Worm (Caenorhabditis elegans) whole organism, L3 larva: ENCODE measurements around the gene clec-150.

Experiments
- R02D3.7 ChIP-seq: fragments of 150-350 bp; optimal IDR thresholded peaks from 2 replicates; lab custom pipeline; 2014; ENCODE audit warnings: missing biosample characterization, missing genetic modification characterization
- ZK546.5 ChIP-seq: sonication (generic microtip); optimal IDR thresholded peaks from 2 replicates; lab custom pipeline; 2017; ENCODE audit warnings: missing biosample characterization, missing genetic modification characterization
- aly-2 ChIP-seq: fragments of 150-350 bp; optimal IDR thresholded peaks from 2 replicates; lab custom pipeline; 2014; ENCODE audit warnings: missing biosample characterization, missing genetic modification characterization
- ama-1 ChIP-seq: fragments of 150-350 bp; optimal IDR thresholded peaks from 2 replicates; lab custom pipeline; 2018
- ceh-9 ChIP-seq: sonication (generic microtip); optimal IDR thresholded peaks from 2 replicates; lab custom pipeline; 2018; ENCODE audit warnings: missing biosample characterization, missing genetic modification characterization
- fos-1 ChIP-seq: fragments of 150-350 bp; optimal IDR thresholded peaks from 2 replicates; lab custom pipeline; 2014; ENCODE audit warnings: missing biosample characterization, missing genetic modification characterization
- hmg-11 ChIP-seq: sonication (generic microtip); optimal IDR thresholded peaks from 2 replicates; lab custom pipeline; 2016; ENCODE audit warnings: missing genetic modification characterization, missing compliant biosample characterization
- mml-1 ChIP-seq: fragments of 150-350 bp; sonication (generic microtip); optimal IDR thresholded peaks from 3 replicates; lab custom pipeline; 2014; ENCODE audit warnings: missing biosample characterization, missing genetic modification characterization
- nhr-11 ChIP-seq: fragments of 150-350 bp; optimal IDR thresholded peaks from 2 replicates; lab custom pipeline; 2014; ENCODE audit warnings: missing biosample characterization, missing genetic modification characterization
- nhr-237 ChIP-seq: fragments of 150-350 bp; optimal IDR thresholded peaks from 2 replicates; lab custom pipeline; 2014; ENCODE audit warnings: missing biosample characterization, missing genetic modification characterization
- pha-4 ChIP-seq: fragments of 150-350 bp; optimal IDR thresholded peaks from 2 replicates; lab custom pipeline; 2014; ENCODE audit warnings: missing biosample characterization, missing genetic modification reagents, missing genetic modification characterization
- skn-1 ChIP-seq: fragments of 150-350 bp; optimal IDR thresholded peaks from 2 replicates; lab custom pipeline; 2014; ENCODE audit warnings: missing biosample characterization, missing genetic modification characterization
- unc-39 ChIP-seq: sonication (generic microtip); optimal IDR thresholded peaks from 4 replicates; lab custom pipeline; 2017; ENCODE audit warnings: missing biosample characterization, missing genetic modification characterization
- zag-1 ChIP-seq: fragments of 150-350 bp; optimal IDR thresholded peaks from 2 replicates; lab custom pipeline; 2014; ENCODE audit warnings: missing biosample characterization, missing genetic modification characterization

ce11 chrIII:998855-999254 lies 3.7 kb upstream of the clec-150 start:
- TF ChIP-seq skn-1 (tag; lab: Kevin White, UChicago) (no peak), ZK546.5 (tag; lab: Kevin White, UChicago) (no peak), hmg-11 (no peak), aly-2 (tag; lab: Kevin White, UChicago) (no peak), nhr-237 (tag; lab: Kevin White, UChicago) (no peak), nhr-11 (tag; lab: Kevin White, UChicago) (no peak), mml-1 (tag; lab: Kevin White, UChicago) (no peak), R02D3.7 (tag; lab: Kevin White, UChicago) (no peak), ama-1 (no peak), pha-4 (tag; lab: Kevin White, UChicago) (no peak), unc-39 (tag; lab: Kevin White, UChicago) (no peak), zag-1 (tag; lab: Kevin White, UChicago) (no peak), ceh-9 (no peak), fos-1 (tag; lab: Kevin White, UChicago) (no peak)
